Fruit fly (Drosophila melanogaster): ENCODE results near the gene RpS27A.

DNA sequence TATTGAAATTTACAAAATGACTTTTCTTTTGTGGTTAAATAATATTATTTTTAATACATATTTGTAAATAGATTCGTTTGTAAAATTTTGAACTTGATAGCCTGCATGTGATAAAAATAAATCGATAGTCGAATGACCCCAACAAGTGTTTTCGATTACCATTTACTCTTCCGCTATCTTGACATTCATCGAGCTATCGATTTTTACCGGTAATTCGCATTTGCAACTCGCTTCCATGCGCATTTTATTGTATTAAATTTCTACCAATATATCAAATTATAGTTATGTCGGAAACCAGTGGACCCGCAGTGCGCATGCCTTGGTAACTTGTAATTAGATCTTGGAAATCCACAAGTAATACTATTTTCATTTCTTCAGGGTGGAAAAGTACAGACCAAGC lies 10.8 kb downstream of the RpS27A start, which contains the start of gene RfC3:
- TF ChIP-seq CTCF (optimal IDR thresholded peaks at IDR 0.05): no peak
- no peak for TF ChIP-seq CG8478 (optimal IDR thresholded peaks at IDR 0.05)

Data from S2 (cell line).